Worm (Caenorhabditis elegans) whole organism, young adult: Measurements from ENCODE around the gene fbxc-20.

Experiments used
- B0261.1 ChIP-seq: sonication (generic microtip); optimal IDR thresholded peaks from 2 replicates; lab custom pipeline; 2016; ENCODE audit warnings: mild to moderate bottlenecking, missing genetic modification characterization, moderate library complexity, missing compliant biosample characterization
- C06A6.2 ChIP-seq: fragments of 200-800 bp; sonication (Bioruptor generic); conservative IDR thresholded peaks from 2 replicates; pipeline ENCODE4 v1.3.6; 2022; ENCODE audit warnings: missing genetic modification characterization, missing compliant biosample characterization
- C17E4.6 ChIP-seq: fragments of 200-800 bp; sonication (Bioruptor generic); IDR thresholded peaks from 2 replicates; pipeline ENCODE4 v1.3.6; 2022; ENCODE audit warnings: missing genetic modification reagents, missing genetic modification characterization, missing compliant biosample characterization
- F10E7.11 ChIP-seq: sonication (generic microtip); optimal IDR thresholded peaks from 2 replicates; lab custom pipeline; 2017; ENCODE audit warnings: mild to moderate bottlenecking, missing genetic modification characterization, moderate library complexity, missing compliant biosample characterization
- F33H1.4 ChIP-seq: fragments of 200-800 bp; sonication (Bioruptor generic); IDR thresholded peaks from 2 replicates; pipeline ENCODE4 v1.3.6; 2022; ENCODE audit warnings: missing genetic modification reagents, missing genetic modification characterization, missing compliant biosample characterization
- F57A8.1 ChIP-seq: fragments of 200-800 bp; sonication (Bioruptor generic); optimal IDR thresholded peaks from 2 replicates; lab custom pipeline; 2018; ENCODE audit warnings: mild to moderate bottlenecking, missing genetic modification characterization, moderate library complexity, missing compliant biosample characterization
- K12H6.12 ChIP-seq: fragments of 200-800 bp; sonication (Bioruptor generic); optimal IDR thresholded peaks from 2 replicates; lab custom pipeline; 2018; ENCODE audit warnings: mild to moderate bottlenecking, missing genetic modification characterization, missing compliant biosample characterization
- Y53G8AR.9 ChIP-seq: fragments of 200-800 bp; sonication (Bioruptor generic); conservative IDR thresholded peaks from 2 replicates; pipeline ENCODE4 v1.3.6; 2022; ENCODE audit warnings: missing genetic modification reagents, missing genetic modification characterization, missing compliant biosample characterization
- ZK185.1 ChIP-seq: sonication (generic microtip); optimal IDR thresholded peaks from 2 replicates; lab custom pipeline; 2016; ENCODE audit warnings: mild to moderate bottlenecking, missing genetic modification characterization, missing compliant biosample characterization; ENCODE audit not compliant: poor library complexity, severe bottlenecking
- aptf-2 ChIP-seq: fragments of 200-800 bp; sonication (Bioruptor generic); conservative IDR thresholded peaks from 2 replicates; pipeline ENCODE4 v1.3.6; 2022; ENCODE audit warnings: missing genetic modification reagents, missing genetic modification characterization, missing compliant biosample characterization
- aptf-3 ChIP-seq: fragments of 200-800 bp; sonication (Bioruptor generic); IDR thresholded peaks from 2 replicates; pipeline ENCODE4 v1.3.6; 2022; ENCODE audit warnings: missing genetic modification characterization, missing compliant biosample characterization
- atf-7 ChIP-seq: sonication (generic microtip); optimal IDR thresholded peaks from 2 replicates; lab custom pipeline; 2017; ENCODE audit warnings: mild to moderate bottlenecking, missing genetic modification characterization, missing compliant biosample characterization
- attf-3 ChIP-seq: fragments of 200-800 bp; sonication (Bioruptor generic); conservative IDR thresholded peaks from 2 replicates; pipeline ENCODE4 v1.3.6; 2022; ENCODE audit warnings: missing genetic modification reagents, missing genetic modification characterization, missing compliant biosample characterization
- attf-6 ChIP-seq: fragments of 200-800 bp; sonication (Bioruptor generic); IDR thresholded peaks from 2 replicates; pipeline ENCODE4 v1.3.6; 2022; ENCODE audit warnings: missing genetic modification reagents, missing genetic modification characterization, missing compliant biosample characterization
- bed-1 ChIP-seq: fragments of 200-800 bp; sonication (Bioruptor generic); IDR thresholded peaks from 2 replicates; pipeline ENCODE4 v1.3.6; 2022; ENCODE audit warnings: missing genetic modification reagents, missing genetic modification characterization, missing compliant biosample characterization
- bed-2 ChIP-seq: fragments of 200-800 bp; sonication (Bioruptor generic); IDR thresholded peaks from 2 replicates; pipeline ENCODE4 v1.3.6; 2022; ENCODE audit warnings: missing genetic modification reagents, missing genetic modification characterization, missing compliant biosample characterization
- cebp-1 ChIP-seq, 2 experiments: fragments of 200-800 bp in 1 of 2; sonication (Bioruptor generic) in 1 of 2; sonication (generic microtip) in 1 of 2; IDR thresholded peaks in 1 of 2; optimal IDR thresholded peaks in 1 of 2; 2 replicates each; pipeline versions ENCODE4 v1.3.6 to Lab custom; 2017 to 2022; ENCODE audit warnings: missing compliant biosample characterization in 2 of 2, missing genetic modification characterization in 2 of 2, mild to moderate bottlenecking in 1 of 2, missing genetic modification reagents in 1 of 2, moderate library complexity in 1 of 2
- dpl-1 ChIP-seq: fragments of 150-350 bp; optimal IDR thresholded peaks from 2 replicates; lab custom pipeline; 2014; ENCODE audit warnings: missing biosample characterization, missing genetic modification reagents, missing genetic modification characterization
- efl-1 ChIP-seq: fragments of 150-350 bp; optimal IDR thresholded peaks from 2 replicates; lab custom pipeline; 2014; ENCODE audit warnings: missing biosample characterization, missing genetic modification reagents, missing genetic modification characterization
- egl-18 ChIP-seq: fragments of 200-800 bp; sonication (Bioruptor generic); IDR thresholded peaks from 2 replicates; pipeline ENCODE4 v1.3.6; 2022; ENCODE audit warnings: missing genetic modification reagents, missing genetic modification characterization, missing compliant biosample characterization
- ekl-4 ChIP-seq: fragments of 200-800 bp; sonication (Bioruptor generic); IDR thresholded peaks from 2 replicates; pipeline ENCODE4 v1.3.6; 2022; ENCODE audit warnings: missing genetic modification reagents, missing genetic modification characterization, missing compliant biosample characterization
- him-1 ChIP-seq: sonication (generic microtip); optimal IDR thresholded peaks from 2 replicates; lab custom pipeline; 2016; ENCODE audit warnings: missing genotype, missing genetic modification reagents, missing genetic modification characterization, missing compliant biosample characterization
- let-526 ChIP-seq: fragments of 200-800 bp; sonication (Bioruptor generic); IDR thresholded peaks from 2 replicates; pipeline ENCODE4 v1.3.6; 2022; ENCODE audit warnings: missing genetic modification reagents, missing genetic modification characterization, missing compliant biosample characterization
- lin-26 ChIP-seq: fragments of 200-800 bp; sonication (Bioruptor generic); IDR thresholded peaks from 2 replicates; pipeline ENCODE4 v1.3.6; 2022; ENCODE audit warnings: missing genetic modification reagents, missing genetic modification characterization, missing compliant biosample characterization
- lin-35 ChIP-seq, 3 experiments: fragments of 150-350 bp in 2 of 3; sonication (generic microtip) in 1 of 3; optimal IDR thresholded peaks; 2 replicates each; lab custom pipeline; 2014 to 2018; ENCODE audit warnings: missing biosample characterization in 3 of 3, missing genetic modification characterization in 3 of 3, missing genetic modification reagents in 3 of 3
- lin-40 ChIP-seq: sonication (generic microtip); optimal IDR thresholded peaks from 2 replicates; lab custom pipeline; 2016; ENCODE audit warnings: missing genetic modification characterization, mild to moderate bottlenecking, missing compliant biosample characterization, missing genotype, missing genetic modification reagents
- lin-54 ChIP-seq: fragments of 200-800 bp; sonication (Bioruptor generic); optimal IDR thresholded peaks from 2 replicates; lab custom pipeline; 2018; ENCODE audit warnings: mild to moderate bottlenecking, missing genetic modification characterization, missing compliant biosample characterization
- lsl-1 ChIP-seq: fragments of 200-800 bp; sonication (Bioruptor generic); optimal IDR thresholded peaks from 2 replicates; lab custom pipeline; 2018; ENCODE audit warnings: mild to moderate bottlenecking, missing genetic modification characterization, moderate library complexity, missing compliant biosample characterization
- madf-3 ChIP-seq: fragments of 200-800 bp; sonication (Bioruptor generic); IDR thresholded peaks from 2 replicates; pipeline ENCODE4 v1.3.6; 2022; ENCODE audit warnings: missing genetic modification reagents, missing genetic modification characterization, missing compliant biosample characterization
- madf-6 ChIP-seq: fragments of 200-800 bp; sonication (Bioruptor generic); IDR thresholded peaks from 2 replicates; pipeline ENCODE4 v1.3.6; 2022; ENCODE audit warnings: missing genetic modification reagents, missing genetic modification characterization, missing compliant biosample characterization
- mcd-1 ChIP-seq: fragments of 200-800 bp; sonication (Bioruptor generic); IDR thresholded peaks from 2 replicates; pipeline ENCODE4 v1.3.6; 2022; ENCODE audit warnings: missing genetic modification reagents, missing genetic modification characterization, missing compliant biosample characterization
- nfyb-1 ChIP-seq: fragments of 200-800 bp; sonication (Bioruptor generic); IDR thresholded peaks from 2 replicates; pipeline ENCODE4 v1.3.6; 2022; ENCODE audit warnings: missing genetic modification reagents, missing genetic modification characterization, missing compliant biosample characterization
- nhr-90 ChIP-seq: sonication (generic microtip); optimal IDR thresholded peaks from 2 replicates; lab custom pipeline; 2016; ENCODE audit warnings: missing genotype, mild to moderate bottlenecking, missing genetic modification characterization, missing compliant biosample characterization
- pha-4 ChIP-seq: fragments of 150-350 bp; sonication (generic microtip); optimal IDR thresholded peaks from 2 replicates; lab custom pipeline; 2014; ENCODE audit warnings: missing biosample characterization, missing genetic modification reagents, missing genetic modification characterization
- rec-8 ChIP-seq, 2 experiments: sonication (generic microtip); optimal IDR thresholded peaks; 2 replicates each; lab custom pipeline; 2016; ENCODE audit warnings: mild to moderate bottlenecking in 2 of 2, missing genetic modification characterization in 2 of 2, missing genetic modification reagents in 2 of 2, missing genotype in 2 of 2, missing biosample characterization in 1 of 2, missing compliant biosample characterization in 1 of 2, moderate library complexity in 1 of 2
- repo-1 ChIP-seq: sonication (generic microtip); optimal IDR thresholded peaks from 2 replicates; lab custom pipeline; 2017; ENCODE audit warnings: mild to moderate bottlenecking, missing genetic modification characterization, missing compliant biosample characterization
- snpc-3.4 ChIP-seq: sonication (generic microtip); optimal IDR thresholded peaks from 2 replicates; lab custom pipeline; 2017; ENCODE audit warnings: missing genetic modification characterization, mild to moderate bottlenecking, missing compliant biosample characterization, antibody characterized with exemption, moderate library complexity, missing genotype, missing genetic modification reagents
- somi-1 ChIP-seq: fragments of 200-800 bp; sonication (Bioruptor generic); optimal IDR thresholded peaks from 2 replicates; lab custom pipeline; 2018; ENCODE audit warnings: mild to moderate bottlenecking, missing genetic modification characterization, missing compliant biosample characterization
- tbp1 ChIP-seq: fragments of 200-800 bp; sonication (Bioruptor generic); optimal IDR thresholded peaks from 2 replicates; lab custom pipeline; 2018; ENCODE audit warnings: mild to moderate bottlenecking, missing genetic modification characterization, missing compliant biosample characterization
- zfh-2 ChIP-seq: fragments of 200-800 bp; sonication (Bioruptor generic); conservative IDR thresholded peaks from 2 replicates; pipeline ENCODE4 v1.3.6; 2022; ENCODE audit warnings: missing genetic modification reagents, missing genetic modification characterization, missing compliant biosample characterization
- zim-3 ChIP-seq: sonication (generic microtip); optimal IDR thresholded peaks from 2 replicates; lab custom pipeline; 2017; ENCODE audit warnings: mild to moderate bottlenecking, missing genetic modification characterization, moderate library complexity, missing compliant biosample characterization
- ztf-25 ChIP-seq: fragments of 200-800 bp; sonication (Bioruptor generic); IDR thresholded peaks from 2 replicates; pipeline ENCODE4 v1.3.6; 2022; ENCODE audit warnings: missing genetic modification reagents, missing genetic modification characterization, missing compliant biosample characterization
- ztf-3 ChIP-seq: fragments of 200-800 bp; sonication (Bioruptor generic); optimal IDR thresholded peaks from 2 replicates; lab custom pipeline; 2018; ENCODE audit warnings: mild to moderate bottlenecking, missing genetic modification characterization, missing compliant biosample characterization
- ztf-6 ChIP-seq: fragments of 200-800 bp; sonication (Bioruptor generic); IDR thresholded peaks from 2 replicates; pipeline ENCODE4 v1.3.6; 2022; ENCODE audit warnings: missing genetic modification reagents, missing genetic modification characterization, missing compliant biosample characterization

The fbxc-20 gene

DNA sequence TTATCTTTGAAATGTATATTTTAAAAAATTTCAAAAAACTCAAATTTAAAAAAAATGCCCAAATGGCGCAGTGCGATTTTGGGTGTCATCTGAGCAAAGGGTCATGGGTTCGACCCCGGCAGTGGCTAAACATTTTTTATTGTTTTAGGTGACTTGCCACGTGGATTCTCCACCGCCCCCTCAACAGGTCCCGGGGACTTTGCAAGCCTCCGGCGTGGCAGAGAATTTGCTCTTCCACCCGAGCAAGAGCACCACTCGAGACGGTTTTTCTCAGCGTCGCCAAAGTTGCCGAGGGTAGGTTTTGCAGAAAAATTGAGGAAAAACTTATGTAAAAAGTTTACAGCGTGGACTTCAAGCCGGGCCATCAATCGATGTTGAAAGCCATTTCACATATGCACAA, 26.2 kb downstream of the fbxc-20 start:
- TF ChIP-seq C17E4.6 = no peak
- no peak for TF ChIP-seq attf-6
- TF ChIP-seq K12H6.12 (tag; lab: Kevin White, UChicago) = no peak
- TF ChIP-seq zfh-2 = peak; percentile 55; the same call in 1 of the 2 replicates
- no peak for TF ChIP-seq lin-40 (tag; lab: Kevin White, UChicago)
- no peak for TF ChIP-seq attf-3
- TF ChIP-seq bed-2 (GFP tag; lab: Robert Waterston, UW) = no peak
- TF ChIP-seq ztf-25 (GFP tag; lab: Robert Waterston, UW) = no peak

DNA sequence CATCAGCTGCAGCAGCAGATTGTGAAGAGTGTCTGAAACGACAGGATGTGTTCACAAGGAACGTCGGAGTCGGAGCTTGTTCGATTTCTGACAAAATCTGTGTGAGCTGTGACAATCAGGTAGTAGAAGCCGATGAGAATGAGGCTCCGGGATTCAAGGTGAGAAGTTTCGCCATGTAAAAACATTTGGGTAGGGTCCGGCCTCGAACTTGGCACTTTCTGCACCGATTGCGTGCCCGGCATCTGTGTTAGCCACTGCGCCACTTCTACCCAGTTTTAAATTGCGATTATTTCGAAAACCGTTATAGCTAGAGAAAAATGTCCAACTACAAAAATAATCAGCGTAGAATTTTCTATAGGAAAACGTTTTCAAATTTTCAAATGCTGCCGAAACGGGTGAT, 27.8 kb downstream of the fbxc-20 start:
- TF ChIP-seq zim-3 (tag; lab: Kevin White, UChicago) (no peak), F57A8.1 (GFP tag; lab: Kevin White, UChicago) (no peak), somi-1 (GFP tag; lab: Kevin White, UChicago) (no peak), zfh-2 (no peak), C06A6.2 (GFP tag; lab: Robert Waterston, UW) (no peak), lin-35 (GFP tag; optimal IDR thresholded peaks at IDR 0.05; lab: Kevin White, UChicago) (no peak), ztf-3 (GFP tag; lab: Kevin White, UChicago) (no peak), rec-8 (tag; optimal IDR thresholded peaks at IDR 0.05; lab: Kevin White, UChicago) (no peak), him-1 (tag; lab: Kevin White, UChicago) (no peak), repo-1 (no peak), pha-4 (tag; lab: Kevin White, UChicago) (no peak)

ce11 chrII:2450990-2451389, 32.1 kb downstream of the fbxc-20 start:
- TF ChIP-seq cebp-1 (GFP tag; IDR thresholded peaks at IDR 0.05; lab: Robert Waterston, UW) = peak; percentile 79
- TF ChIP-seq cebp-1 (tag; optimal IDR thresholded peaks at IDR 0.05; lab: Kevin White, UChicago) = peak; percentile 59
- peak; percentile 26 for TF ChIP-seq K12H6.12 (tag; lab: Kevin White, UChicago)
- TF ChIP-seq lin-26 (GFP tag; lab: Robert Waterston, UW) = peak; percentile 43; the same call in 1 of the 2 replicates
- TF ChIP-seq lin-54 (GFP tag; lab: Kevin White, UChicago) = peak; percentile 95
- TF ChIP-seq aptf-3 (GFP tag; lab: Robert Waterston, UW) = no peak
- TF ChIP-seq ekl-4 (GFP tag; lab: Robert Waterston, UW) = peak; percentile 84
- TF ChIP-seq egl-18 (GFP tag; lab: Robert Waterston, UW) = 0 out of 2 replicates have a peak, but pooled peaks have one; percentile 13
- peak; percentile 82 for TF ChIP-seq snpc-3.4 (tag; lab: Kevin White, UChicago)
- TF ChIP-seq nhr-90 = no peak
- peak; percentile 63 for TF ChIP-seq tbp1 (GFP tag; lab: Kevin White, UChicago)
- TF ChIP-seq lsl-1 = peak; percentile 84
- TF ChIP-seq atf-7 = no peak
- TF ChIP-seq attf-3 = peak; percentile 61; the same call in 1 of the 2 replicates
- TF ChIP-seq nfyb-1 = peak; percentile 66; the same call in 1 of the 2 replicates
- peak; percentile 87 for TF ChIP-seq madf-3
- peak; percentile 100 for TF ChIP-seq madf-6 (GFP tag; lab: Robert Waterston, UW)
- TF ChIP-seq efl-1 (GFP tag; lab: Kevin White, UChicago) = peak; percentile 97
- peak; percentile 20 for TF ChIP-seq B0261.1 (tag; lab: Kevin White, UChicago)
- peak; percentile 88 for TF ChIP-seq mcd-1
- peak; percentile 91 for TF ChIP-seq Y53G8AR.9 (GFP tag; lab: Robert Waterston, UW)
- TF ChIP-seq ZK185.1 = no peak
- 0 out of 2 replicates have a peak, but pooled peaks have one; percentile 83 for TF ChIP-seq bed-1 (GFP tag; lab: Robert Waterston, UW)
- peak; percentile 75 for TF ChIP-seq F33H1.4
- TF ChIP-seq rec-8 (tag; optimal IDR thresholded peaks at IDR 0.05; lab: Kevin White, UChicago) = peak in 1 of 2 experiments; percentile 38
- TF ChIP-seq dpl-1 (GFP tag; lab: Kevin White, UChicago) = peak; percentile 91
- TF ChIP-seq ztf-25 (GFP tag; lab: Robert Waterston, UW) = peak; percentile 95
- peak; percentile 9 for TF ChIP-seq somi-1 (GFP tag; lab: Kevin White, UChicago)
- peak; percentile 84 for TF ChIP-seq aptf-2
- no peak for TF ChIP-seq F10E7.11 (tag; lab: Kevin White, UChicago)
- TF ChIP-seq ztf-6 (GFP tag; lab: Robert Waterston, UW) = peak; percentile 84; the same call in 1 of the 2 replicates
- 0 out of 2 replicates have a peak, but pooled peaks have one; percentile 24 for TF ChIP-seq let-526 (GFP tag; lab: Robert Waterston, UW)
